Fruit fly (Drosophila melanogaster): ENCODE data around the gene Six4.

The Six4 gene

DNA sequence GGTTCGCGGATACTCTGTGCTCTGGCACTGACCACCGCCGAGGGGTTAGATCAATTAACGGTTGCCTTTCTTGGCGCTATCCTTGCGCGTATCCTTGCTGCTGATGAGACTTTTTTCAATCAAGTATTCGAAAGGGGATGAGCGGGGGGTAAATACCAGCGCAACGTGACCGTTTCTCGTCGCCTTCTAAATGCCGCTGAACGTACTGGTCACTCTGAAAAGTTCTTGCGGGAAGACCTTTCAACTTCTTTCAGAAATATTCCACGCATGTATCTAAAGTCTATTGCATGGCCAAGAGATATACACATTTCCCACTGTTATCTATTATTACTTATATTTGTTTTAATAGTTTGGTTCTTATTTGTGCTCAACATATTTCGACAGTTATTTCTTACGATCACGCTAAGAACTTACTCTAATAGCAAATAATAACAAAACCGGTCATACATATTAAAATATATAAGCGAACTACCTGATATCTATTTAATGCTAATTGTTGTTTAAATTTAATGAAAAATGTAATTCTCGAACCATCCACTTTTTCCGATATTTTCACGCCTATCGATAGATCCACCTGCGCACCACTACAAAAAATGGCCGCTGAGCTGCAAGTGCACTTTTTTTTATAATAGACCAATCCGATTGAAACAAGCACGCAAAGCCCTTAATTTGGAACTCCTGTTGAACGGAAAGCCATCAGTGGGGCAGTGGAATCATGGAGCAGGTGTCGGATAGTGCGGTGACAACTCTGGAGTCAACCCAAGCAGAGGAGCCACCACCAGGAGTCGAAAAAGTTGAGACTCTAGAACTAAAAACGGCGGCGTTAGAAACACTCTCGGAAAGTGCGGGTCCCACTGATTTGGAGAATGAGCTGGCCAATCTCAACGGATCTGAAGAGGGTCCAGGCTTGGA is 16.8 kb upstream of the Six4 start, which contains the start of the genes CG3634 and HIPP1 (continued):
- peak; percentile 65 for TF ChIP-seq Dref (GFP tag; IDR thresholded peaks at IDR 0.05)
- peak; percentile 44 for TF ChIP-seq bbx (GFP tag; IDR thresholded peaks at IDR 0.05; ENCODE audit: partially characterized antibody)
- TF ChIP-seq CG13287 (GFP tag; IDR thresholded peaks at IDR 0.05; ENCODE audit: partially characterized antibody): peak; percentile 75
- peak; percentile 50 for TF ChIP-seq CG2712 (tag; optimal IDR thresholded peaks at IDR 0.05)
- peak; percentile 75 for TF ChIP-seq CG14710 (tag; optimal IDR thresholded peaks at IDR 0.05)
- no peak for TF ChIP-seq sens (GFP tag)
- no peak for TF ChIP-seq CG14050 (GFP tag; IDR thresholded peaks at IDR 0.05)
- no peak for TF ChIP-seq her (GFP tag; optimal IDR thresholded peaks at IDR 0.05)
- TF ChIP-seq CG13296 (GFP tag; optimal IDR thresholded peaks at IDR 0.05): no peak
- TF ChIP-seq wdn (GFP tag; IDR thresholded peaks at IDR 0.05): no peak
- TF ChIP-seq CG6272 (GFP tag; IDR thresholded peaks at IDR 0.05): no peak
- no peak for TF ChIP-seq Nf-YA (GFP tag; IDR thresholded peaks at IDR 0.05)
- TF ChIP-seq CG4617 (GFP tag; optimal IDR thresholded peaks at IDR 0.05; ENCODE audit: borderline replicate concordance): peak; percentile 71
- peak in 1 of 3 experiments; percentile 28 for TF ChIP-seq lola (GFP tag; optimal IDR thresholded peaks at IDR 0.05)
- TF ChIP-seq Sry-β (GFP tag; optimal IDR thresholded peaks at IDR 0.05): peak; percentile 64
- no peak for TF ChIP-seq CG12744 (GFP tag; optimal IDR thresholded peaks at IDR 0.05)
- peak; percentile 80 for TF ChIP-seq Sry-δ (GFP tag; optimal IDR thresholded peaks at IDR 0.05)
- TF ChIP-seq mam (GFP tag; optimal IDR thresholded peaks at IDR 0.05): peak; percentile 9
- peak; percentile 82 for TF ChIP-seq trem (tag; optimal IDR thresholded peaks at IDR 0.05)
- no peak for TF ChIP-seq Antp (GFP tag; optimal IDR thresholded peaks at IDR 0.05)
- no peak for TF ChIP-seq Doc2 (GFP tag; IDR thresholded peaks at IDR 0.05)
- TF ChIP-seq CG13123 (GFP tag; optimal IDR thresholded peaks at IDR 0.05): no peak
- no peak for TF ChIP-seq CG6813 (GFP tag; optimal IDR thresholded peaks at IDR 0.05)
- no peak for TF ChIP-seq nom (GFP tag; optimal IDR thresholded peaks at IDR 0.05)
- TF ChIP-seq klu (GFP tag; IDR thresholded peaks at IDR 0.05): no peak
- no peak for TF ChIP-seq CG16779 (GFP tag; IDR thresholded peaks at IDR 0.05)
- peak; percentile 50; the same call in 2 of the 3 replicates for TF ChIP-seq CG16813 (GFP tag; IDR thresholded peaks at IDR 0.05; ENCODE audit: partially characterized antibody)
- no peak for TF ChIP-seq Hr3 (GFP tag; optimal IDR thresholded peaks at IDR 0.05)
- no peak for TF ChIP-seq az2 (GFP tag; optimal IDR thresholded peaks at IDR 0.05)
- no peak for TF ChIP-seq z (GFP tag; IDR thresholded peaks at IDR 0.05)
- 0 out of 3 replicates have a peak, but pooled peaks have one; percentile 7 for TF ChIP-seq mld (GFP tag; IDR thresholded peaks at IDR 0.05; ENCODE audit: partially characterized antibody)
- TF ChIP-seq CG14860 (GFP tag; IDR thresholded peaks at IDR 0.05; ENCODE audit: partially characterized antibody): peak; percentile 42; the same call in 2 of the 3 replicates
- TF ChIP-seq Optix (GFP tag; IDR thresholded peaks at IDR 0.05): no peak
- no peak for TF ChIP-seq Side (GFP tag; optimal IDR thresholded peaks at IDR 0.05)
- TF ChIP-seq CG6689 (GFP tag; IDR thresholded peaks at IDR 0.05): 0 out of 2 replicates have a peak, but pooled peaks have one; percentile 5
- no peak for TF ChIP-seq Six4 (GFP tag; optimal IDR thresholded peaks at IDR 0.05)
- no peak for TF ChIP-seq mirr (GFP tag; optimal IDR thresholded peaks at IDR 0.05)
- TF ChIP-seq CG14014 (GFP tag; IDR thresholded peaks at IDR 0.05): no peak
- peak; percentile 69; the same call in 1 of the 2 replicates for TF ChIP-seq unc-4 (GFP tag; IDR thresholded peaks at IDR 0.05; ENCODE audit: partially characterized antibody)
- TF ChIP-seq CG1647 (GFP tag; optimal IDR thresholded peaks at IDR 0.05): no peak
- peak; percentile 84 for TF ChIP-seq BEAF-32 (GFP tag; optimal IDR thresholded peaks at IDR 0.05)
- peak; percentile 53 for TF ChIP-seq CoRest (tag; optimal IDR thresholded peaks at IDR 0.05)
- no peak for TF ChIP-seq br (optimal IDR thresholded peaks at IDR 0.05)
- peak; percentile 50; the same call in 1 of the 2 replicates for TF ChIP-seq E2f2 (GFP tag; IDR thresholded peaks at IDR 0.05)
- no peak for TF ChIP-seq CG7556 (GFP tag; optimal IDR thresholded peaks at IDR 0.05)
- peak; percentile 50 for TF ChIP-seq CG17186 (GFP tag; optimal IDR thresholded peaks at IDR 0.05)
- TF ChIP-seq jing (GFP tag; optimal IDR thresholded peaks at IDR 0.05): no peak
- TF ChIP-seq Fer2 (tag; optimal IDR thresholded peaks at IDR 0.05): no peak
- no peak for TF ChIP-seq slbo (GFP tag; IDR thresholded peaks at IDR 0.05)

Data from whole organism, embryonic.